In the genomic region with DNA sequence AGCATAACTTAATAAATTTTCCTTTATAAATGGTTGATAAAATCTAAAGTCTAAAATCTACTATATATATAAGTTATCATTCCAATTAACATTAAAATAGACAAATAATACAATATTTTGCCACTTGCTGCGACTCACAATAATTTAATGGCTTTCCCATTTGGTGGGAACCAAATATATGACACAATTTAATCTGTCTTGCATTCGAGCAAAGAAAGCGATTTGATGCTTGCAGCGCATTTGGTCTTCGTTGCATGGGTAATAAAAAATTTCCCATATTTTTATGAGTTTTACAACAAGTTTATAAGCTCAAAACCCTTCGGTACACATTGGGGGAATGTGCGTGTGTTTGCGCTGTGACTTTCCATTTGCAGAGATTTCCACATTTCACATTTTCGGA, we compare ENCODE assay signal across 2 fruit fly cellular contexts.
TF ChIP-seq lines count a peak whose summit lies in the region.

No protein-coding gene starts in this region.

- no peak for TF ChIP-seq CTCF in whole organism, embryonic (GFP tag; optimal IDR thresholded peaks at IDR 0.05; lab: Kevin White, UChicago)

TF ChIP-seq in whole organism, embryonic, 481 proteins besides CTCF, POLR2A, EP300 and RAD21:
- no peak for TF ChIP-seq CG10321 (GFP tag; IDR thresholded peaks at IDR 0.05; lab: Robert Waterston, UW)
- peak; percentile 10 for TF ChIP-seq oc (tag; optimal IDR thresholded peaks at IDR 0.05; lab: Kevin White, UChicago)
- peak; percentile 33 for TF ChIP-seq D19A (tag; optimal IDR thresholded peaks at IDR 0.05; lab: Kevin White, UChicago)
- TF ChIP-seq Sox100B (GFP tag; optimal IDR thresholded peaks at IDR 0.05; lab: Kevin White, UChicago), result peak; percentile 15

TF ChIP-seq in whole organism, prepupa, 60 proteins besides CTCF, POLR2A, EP300 and RAD21:
- TF ChIP-seq pdm3 (GFP tag; optimal IDR thresholded peaks at IDR 0.05; lab: Kevin White, UChicago) (peak; percentile 18), svp (GFP tag; lab: Kevin White, UChicago) (peak; percentile 62), OdsH (GFP tag; optimal IDR thresholded peaks at IDR 0.05; lab: Kevin White, UChicago) (peak; percentile 26), CG32006 (GFP tag; optimal IDR thresholded peaks at IDR 0.05; lab: Kevin White, UChicago) (peak; percentile 50), CG6808 (GFP tag; optimal IDR thresholded peaks at IDR 0.05; lab: Kevin White, UChicago) (no peak), CG8119 (GFP tag; IDR thresholded peaks at IDR 0.05; lab: Robert Waterston, UW) (0 out of 3 replicates have a peak, but pooled peaks have one; percentile 35), Sox102F (GFP tag; optimal IDR thresholded peaks at IDR 0.05; lab: Kevin White, UChicago) (peak; percentile 3), esn (GFP tag; optimal IDR thresholded peaks at IDR 0.05; lab: Kevin White, UChicago) (peak; percentile 22), CG15336 (GFP tag; IDR thresholded peaks at IDR 0.05; lab: Robert Waterston, UW) (peak; percentile 16; the same call in 1 of the 2 replicates), salr (GFP tag; optimal IDR thresholded peaks at IDR 0.05; lab: Kevin White, UChicago) (no peak), CG11762 (GFP tag; optimal IDR thresholded peaks at IDR 0.05; lab: Kevin White, UChicago; ENCODE audit: insufficient read depth) (no peak), Eip78C (GFP tag; lab: Kevin White, UChicago) (peak; percentile 62), CG34406 (GFP tag; optimal IDR thresholded peaks at IDR 0.05; lab: Kevin White, UChicago) (peak; percentile 1), Hr4 (GFP tag; optimal IDR thresholded peaks at IDR 0.05; lab: Kevin White, UChicago) (peak; percentile 35)
TF ChIP-seq in whole organism, prepupa: peak in this region for 11.
